Worm (Caenorhabditis elegans) whole organism, young adult: Measurements from ENCODE around the gene T19C4.24.

Experiments used
- F49E8.2 ChIP-seq: sonication (generic microtip); optimal IDR thresholded peaks from 3 replicates; lab custom pipeline; 2017; ENCODE audit warnings: missing genetic modification characterization, mild to moderate bottlenecking, missing compliant biosample characterization, antibody characterized with exemption, moderate library complexity; ENCODE audit not compliant: insufficient read depth
- F55B11.4 ChIP-seq: sonication (generic microtip); optimal IDR thresholded peaks from 2 replicates; lab custom pipeline; 2016; ENCODE audit warnings: missing compliant biosample characterization, missing genetic modification characterization, borderline replicate concordance; ENCODE audit not compliant: insufficient read depth
- T26A5.8 ChIP-seq: sonication (generic microtip); optimal IDR thresholded peaks from 2 replicates; lab custom pipeline; 2016; ENCODE audit warnings: missing genetic modification characterization, missing compliant biosample characterization
- Y56A3A.18 ChIP-seq: fragments of 200-800 bp; sonication (Bioruptor generic); IDR thresholded peaks from 2 replicates; pipeline ENCODE4 v1.3.6; 2022; ENCODE audit warnings: missing genetic modification reagents, missing genetic modification characterization, missing compliant biosample characterization
- Y79H2A.3 ChIP-seq: fragments of 200-800 bp; sonication (Bioruptor generic); conservative IDR thresholded peaks from 2 replicates; pipeline ENCODE4 v1.3.6; 2022; ENCODE audit warnings: missing genetic modification reagents, missing genetic modification characterization, missing compliant biosample characterization
- ZK185.1 ChIP-seq: sonication (generic microtip); optimal IDR thresholded peaks from 2 replicates; lab custom pipeline; 2016; ENCODE audit warnings: mild to moderate bottlenecking, missing genetic modification characterization, missing compliant biosample characterization; ENCODE audit not compliant: poor library complexity, severe bottlenecking
- ama-1 ChIP-seq, 3 experiments: fragments of 150-350 bp in 1 of 3; sonication (generic microtip) in 2 of 3; optimal IDR thresholded peaks; 2 replicates each; lab custom pipeline; 2014 to 2018; ENCODE audit warnings: missing biosample characterization in 2 of 3, missing genetic modification characterization in 2 of 3, missing genetic modification reagents in 2 of 3
- aptf-2 ChIP-seq: fragments of 200-800 bp; sonication (Bioruptor generic); conservative IDR thresholded peaks from 2 replicates; pipeline ENCODE4 v1.3.6; 2022; ENCODE audit warnings: missing genetic modification reagents, missing genetic modification characterization, missing compliant biosample characterization
- attf-5 ChIP-seq: fragments of 200-800 bp; sonication (Bioruptor generic); optimal IDR thresholded peaks from 2 replicates; lab custom pipeline; 2018; ENCODE audit warnings: mild to moderate bottlenecking, missing genetic modification characterization, missing compliant biosample characterization
- ccch-3 ChIP-seq: fragments of 200-800 bp; sonication (Bioruptor generic); optimal IDR thresholded peaks from 2 replicates; lab custom pipeline; 2018; ENCODE audit warnings: mild to moderate bottlenecking, missing genetic modification characterization, missing compliant biosample characterization
- cebp-1 ChIP-seq, 2 experiments: fragments of 200-800 bp in 1 of 2; sonication (Bioruptor generic) in 1 of 2; sonication (generic microtip) in 1 of 2; IDR thresholded peaks in 1 of 2; optimal IDR thresholded peaks in 1 of 2; 2 replicates each; pipeline versions ENCODE4 v1.3.6 to Lab custom; 2017 to 2022; ENCODE audit warnings: missing compliant biosample characterization in 2 of 2, missing genetic modification characterization in 2 of 2, mild to moderate bottlenecking in 1 of 2, missing genetic modification reagents in 1 of 2, moderate library complexity in 1 of 2
- dox-1 ChIP-seq: fragments of 200-800 bp; sonication (Bioruptor generic); IDR thresholded peaks from 2 replicates; pipeline ENCODE4 v1.3.6; 2022; ENCODE audit warnings: missing genetic modification reagents, missing genetic modification characterization, missing compliant biosample characterization
- dpff-1 ChIP-seq: sonication (generic microtip); optimal IDR thresholded peaks from 2 replicates; lab custom pipeline; 2017; ENCODE audit warnings: mild to moderate bottlenecking, missing genetic modification characterization, missing compliant biosample characterization
- dpl-1 ChIP-seq: fragments of 150-350 bp; optimal IDR thresholded peaks from 2 replicates; lab custom pipeline; 2014; ENCODE audit warnings: missing biosample characterization, missing genetic modification reagents, missing genetic modification characterization
- efl-1 ChIP-seq: fragments of 150-350 bp; optimal IDR thresholded peaks from 2 replicates; lab custom pipeline; 2014; ENCODE audit warnings: missing biosample characterization, missing genetic modification reagents, missing genetic modification characterization
- egrh-3 ChIP-seq: fragments of 200-800 bp; sonication (Bioruptor generic); IDR thresholded peaks from 2 replicates; pipeline ENCODE4 v1.3.6; 2022; ENCODE audit warnings: missing genetic modification reagents, missing genetic modification characterization, missing compliant biosample characterization
- ets-4 ChIP-seq: fragments of 200-800 bp; sonication (Bioruptor generic); optimal IDR thresholded peaks from 2 replicates; lab custom pipeline; 2018; ENCODE audit warnings: mild to moderate bottlenecking, missing genetic modification characterization, missing compliant biosample characterization
- fkh-3 ChIP-seq: sonication (generic microtip); optimal IDR thresholded peaks from 2 replicates; lab custom pipeline; 2016; ENCODE audit warnings: mild to moderate bottlenecking, missing genetic modification characterization, missing compliant biosample characterization
- hlh-26 ChIP-seq: fragments of 200-800 bp; sonication (Bioruptor generic); conservative IDR thresholded peaks from 2 replicates; pipeline ENCODE4 v1.3.6; 2022; ENCODE audit warnings: missing genetic modification reagents, missing genetic modification characterization, missing compliant biosample characterization
- hsf-1 ChIP-seq: fragments of 200-800 bp; sonication (Bioruptor generic); IDR thresholded peaks from 2 replicates; pipeline ENCODE4 v1.3.6; 2022; ENCODE audit warnings: missing genetic modification reagents, missing genetic modification characterization, missing compliant biosample characterization
- lag-1 ChIP-seq: fragments of 200-800 bp; sonication (Bioruptor generic); IDR thresholded peaks from 2 replicates; pipeline ENCODE4 v1.3.6; 2022; ENCODE audit warnings: missing genetic modification reagents, missing genetic modification characterization, missing compliant biosample characterization
- let-526 ChIP-seq: fragments of 200-800 bp; sonication (Bioruptor generic); IDR thresholded peaks from 2 replicates; pipeline ENCODE4 v1.3.6; 2022; ENCODE audit warnings: missing genetic modification reagents, missing genetic modification characterization, missing compliant biosample characterization
- let-607 ChIP-seq, 2 experiments: fragments of 200-800 bp in 1 of 2; sonication (Bioruptor generic) in 1 of 2; sonication (generic microtip) in 1 of 2; optimal IDR thresholded peaks; 2 replicates each; lab custom pipeline; 2016 to 2018; ENCODE audit warnings: mild to moderate bottlenecking in 2 of 2, missing compliant biosample characterization in 2 of 2, missing genetic modification characterization in 2 of 2, moderate library complexity in 2 of 2, missing genotype in 1 of 2
- lin-26 ChIP-seq: fragments of 200-800 bp; sonication (Bioruptor generic); IDR thresholded peaks from 2 replicates; pipeline ENCODE4 v1.3.6; 2022; ENCODE audit warnings: missing genetic modification reagents, missing genetic modification characterization, missing compliant biosample characterization
- lin-40 ChIP-seq: sonication (generic microtip); optimal IDR thresholded peaks from 2 replicates; lab custom pipeline; 2016; ENCODE audit warnings: missing genetic modification characterization, mild to moderate bottlenecking, missing compliant biosample characterization, missing genotype, missing genetic modification reagents
- madf-3 ChIP-seq: fragments of 200-800 bp; sonication (Bioruptor generic); IDR thresholded peaks from 2 replicates; pipeline ENCODE4 v1.3.6; 2022; ENCODE audit warnings: missing genetic modification reagents, missing genetic modification characterization, missing compliant biosample characterization
- madf-6 ChIP-seq: fragments of 200-800 bp; sonication (Bioruptor generic); IDR thresholded peaks from 2 replicates; pipeline ENCODE4 v1.3.6; 2022; ENCODE audit warnings: missing genetic modification reagents, missing genetic modification characterization, missing compliant biosample characterization
- mcd-1 ChIP-seq: fragments of 200-800 bp; sonication (Bioruptor generic); IDR thresholded peaks from 2 replicates; pipeline ENCODE4 v1.3.6; 2022; ENCODE audit warnings: missing genetic modification reagents, missing genetic modification characterization, missing compliant biosample characterization
- mel-28 ChIP-seq: sonication (generic microtip); optimal IDR thresholded peaks from 2 replicates; lab custom pipeline; 2016; ENCODE audit warnings: borderline replicate concordance, mild to moderate bottlenecking, missing genetic modification characterization, missing compliant biosample characterization
- mxl-1 ChIP-seq: sonication (generic microtip); optimal IDR thresholded peaks from 2 replicates; lab custom pipeline; 2016; ENCODE audit warnings: missing genetic modification characterization, missing compliant biosample characterization
- nfyb-1 ChIP-seq: fragments of 200-800 bp; sonication (Bioruptor generic); IDR thresholded peaks from 2 replicates; pipeline ENCODE4 v1.3.6; 2022; ENCODE audit warnings: missing genetic modification reagents, missing genetic modification characterization, missing compliant biosample characterization
- nhr-120 ChIP-seq: fragments of 200-800 bp; sonication (Bioruptor generic); IDR thresholded peaks from 2 replicates; pipeline ENCODE4 v1.3.6; 2022; ENCODE audit warnings: missing genetic modification characterization, missing compliant biosample characterization
- nhr-179 ChIP-seq: sonication (generic microtip); optimal IDR thresholded peaks from 2 replicates; lab custom pipeline; 2016; ENCODE audit warnings: mild to moderate bottlenecking, missing genetic modification characterization, missing compliant biosample characterization
- pbrm-1 ChIP-seq: fragments of 200-800 bp; sonication (Bioruptor generic); IDR thresholded peaks from 2 replicates; pipeline ENCODE4 v1.3.6; 2022; ENCODE audit warnings: missing genetic modification reagents, missing genetic modification characterization, missing compliant biosample characterization
- pha-4 ChIP-seq: fragments of 150-350 bp; sonication (generic microtip); optimal IDR thresholded peaks from 2 replicates; lab custom pipeline; 2014; ENCODE audit warnings: missing biosample characterization, missing genetic modification reagents, missing genetic modification characterization
- repo-1 ChIP-seq: sonication (generic microtip); optimal IDR thresholded peaks from 2 replicates; lab custom pipeline; 2017; ENCODE audit warnings: mild to moderate bottlenecking, missing genetic modification characterization, missing compliant biosample characterization
- sdz-38 ChIP-seq: sonication (generic microtip); optimal IDR thresholded peaks from 2 replicates; lab custom pipeline; 2016; ENCODE audit warnings: missing genotype, missing genetic modification characterization, missing compliant biosample characterization
- sptf-2 ChIP-seq: fragments of 200-800 bp; sonication (Bioruptor generic); optimal IDR thresholded peaks from 2 replicates; lab custom pipeline; 2018; ENCODE audit warnings: mild to moderate bottlenecking, missing genetic modification characterization, missing compliant biosample characterization
- tbx-9 ChIP-seq: sonication (generic microtip); optimal IDR thresholded peaks from 2 replicates; lab custom pipeline; 2016; ENCODE audit warnings: borderline replicate concordance, missing genetic modification characterization, inconsistent platforms, missing compliant biosample characterization
- unc-130 ChIP-seq: sonication (generic microtip); optimal IDR thresholded peaks from 2 replicates; lab custom pipeline; 2016; ENCODE audit warnings: missing genetic modification reagents, missing genetic modification characterization, missing compliant biosample characterization
- xnd-1 ChIP-seq: sonication (generic microtip); optimal IDR thresholded peaks from 2 replicates; lab custom pipeline; 2016; ENCODE audit warnings: missing genotype, missing genetic modification reagents, missing genetic modification characterization, missing compliant biosample characterization
- zfh-2 ChIP-seq: fragments of 200-800 bp; sonication (Bioruptor generic); conservative IDR thresholded peaks from 2 replicates; pipeline ENCODE4 v1.3.6; 2022; ENCODE audit warnings: missing genetic modification reagents, missing genetic modification characterization, missing compliant biosample characterization
- ztf-18 ChIP-seq: sonication (generic microtip); optimal IDR thresholded peaks from 2 replicates; lab custom pipeline; 2016; ENCODE audit warnings: missing genotype, mild to moderate bottlenecking, missing genetic modification characterization, missing compliant biosample characterization
- ztf-22 ChIP-seq: fragments of 200-800 bp; sonication (Bioruptor generic); optimal IDR thresholded peaks from 2 replicates; lab custom pipeline; 2018; ENCODE audit warnings: mild to moderate bottlenecking, missing genetic modification characterization, moderate library complexity, missing compliant biosample characterization
- ztf-26 ChIP-seq: sonication (generic microtip); optimal IDR thresholded peaks from 2 replicates; lab custom pipeline; 2017; ENCODE audit warnings: missing genetic modification characterization, missing compliant biosample characterization
- ztf-28 ChIP-seq: fragments of 200-800 bp; sonication (Bioruptor generic); IDR thresholded peaks from 2 replicates; pipeline ENCODE4 v1.3.6; 2022; ENCODE audit warnings: missing genetic modification reagents, missing genetic modification characterization, missing compliant biosample characterization
- ztf-3 ChIP-seq: fragments of 200-800 bp; sonication (Bioruptor generic); optimal IDR thresholded peaks from 2 replicates; lab custom pipeline; 2018; ENCODE audit warnings: mild to moderate bottlenecking, missing genetic modification characterization, missing compliant biosample characterization

T19C4.24 gene

DNA sequence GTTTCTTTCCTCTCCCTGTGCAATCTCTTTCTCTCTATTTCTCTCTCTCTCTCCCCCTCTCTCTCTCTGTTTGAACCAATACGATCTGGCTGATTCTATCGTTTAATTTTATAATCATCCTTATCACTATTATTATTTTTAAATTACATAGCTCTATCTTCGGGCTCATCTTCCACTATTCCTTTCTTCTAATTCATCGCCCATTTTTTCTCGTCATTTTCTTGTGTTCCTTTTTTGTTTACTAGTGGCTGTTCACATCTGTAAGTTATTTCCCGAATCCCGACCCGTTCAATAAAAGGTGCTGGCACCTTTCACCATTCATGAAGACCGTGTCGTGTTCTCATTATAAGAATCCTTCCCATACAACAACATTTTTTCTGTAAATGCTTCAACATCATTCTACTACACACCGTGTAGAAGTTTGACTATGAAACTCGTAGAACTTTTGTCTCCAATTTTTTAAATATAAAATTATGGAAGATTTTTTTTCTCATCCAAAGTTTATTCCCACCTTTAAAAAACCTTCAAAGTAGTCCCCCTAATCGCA lies 28.6 kb downstream of the T19C4.24 start:
- TF ChIP-seq ztf-28 (GFP tag; lab: Robert Waterston, UW): no peak
- no peak for TF ChIP-seq mcd-1
- no peak for TF ChIP-seq sptf-2 (GFP tag; lab: Kevin White, UChicago)
- no peak for TF ChIP-seq mel-28 (tag; lab: Kevin White, UChicago)
- TF ChIP-seq ztf-26 (tag; lab: Kevin White, UChicago): peak; percentile 3
- no peak for TF ChIP-seq Y56A3A.18 (GFP tag; lab: Robert Waterston, UW)
- no peak for TF ChIP-seq xnd-1 (tag; lab: Kevin White, UChicago)
- no peak for TF ChIP-seq ztf-18 (tag; lab: Kevin White, UChicago)
- TF ChIP-seq madf-6: no peak
- 0 out of 2 replicates have a peak, but pooled peaks have one; percentile 39 for TF ChIP-seq madf-3 (GFP tag; lab: Robert Waterston, UW)
- no peak for TF ChIP-seq dox-1
- no peak; the same call in 1 of the 2 replicates for TF ChIP-seq Y79H2A.3
- no peak for TF ChIP-seq nhr-120
- TF ChIP-seq dpl-1 (GFP tag; lab: Kevin White, UChicago): no peak
- no peak for TF ChIP-seq T26A5.8 (tag; lab: Kevin White, UChicago)
- no peak for TF ChIP-seq efl-1 (GFP tag; lab: Kevin White, UChicago)
- TF ChIP-seq hsf-1 (GFP tag; lab: Robert Waterston, UW): 0 out of 2 replicates have a peak, but pooled peaks have one; percentile 11
- no peak for TF ChIP-seq unc-130 (GFP tag; lab: Kevin White, UChicago)
- TF ChIP-seq lin-40: peak; percentile 20
- TF ChIP-seq lin-26 (GFP tag; lab: Robert Waterston, UW): no peak
- no peak for TF ChIP-seq ets-4 (GFP tag; lab: Kevin White, UChicago)
- TF ChIP-seq fkh-3 (tag; lab: Kevin White, UChicago): no peak
- TF ChIP-seq sdz-38 (tag; lab: Kevin White, UChicago): no peak
- no peak for TF ChIP-seq ztf-22 (GFP tag; lab: Kevin White, UChicago)
- TF ChIP-seq let-526 (GFP tag; lab: Robert Waterston, UW): peak; percentile 51; the same call in 1 of the 2 replicates
- no peak for TF ChIP-seq nhr-179 (tag; lab: Kevin White, UChicago)
- no peak for TF ChIP-seq ztf-3
- no peak for TF ChIP-seq cebp-1 (GFP tag; IDR thresholded peaks at IDR 0.05; lab: Robert Waterston, UW)
- peak; percentile 43 for TF ChIP-seq cebp-1 (tag; optimal IDR thresholded peaks at IDR 0.05; lab: Kevin White, UChicago)
- no peak for TF ChIP-seq aptf-2
- TF ChIP-seq ZK185.1 (tag; lab: Kevin White, UChicago): no peak
- 0 out of 2 replicates have a peak, but pooled peaks have one; percentile 13 for TF ChIP-seq nfyb-1 (GFP tag; lab: Robert Waterston, UW)
- TF ChIP-seq egrh-3 (GFP tag; lab: Robert Waterston, UW): no peak
- peak; percentile 30; the same call in 1 of the 2 replicates for TF ChIP-seq pbrm-1 (GFP tag; lab: Robert Waterston, UW)
- TF ChIP-seq zfh-2 (GFP tag; lab: Robert Waterston, UW): no peak
- no peak for TF ChIP-seq ama-1 (optimal IDR thresholded peaks at IDR 0.05; lab: Kevin White, UChicago)
- no peak for TF ChIP-seq ama-1 (GFP tag; optimal IDR thresholded peaks at IDR 0.05; lab: Kevin White, UChicago)
- no peak for TF ChIP-seq ccch-3
- no peak for TF ChIP-seq mxl-1
- TF ChIP-seq F49E8.2 (tag; lab: Kevin White, UChicago): no peak
- TF ChIP-seq tbx-9 (tag; lab: Kevin White, UChicago): no peak
- TF ChIP-seq hlh-26 (GFP tag; lab: Robert Waterston, UW): no peak
- TF ChIP-seq dpff-1 (tag; lab: Kevin White, UChicago): no peak
- TF ChIP-seq F55B11.4: no peak
- peak in 1 of 2 experiments; percentile 28 for TF ChIP-seq let-607 (tag; optimal IDR thresholded peaks at IDR 0.05; lab: Kevin White, UChicago)
- no peak for TF ChIP-seq attf-5
- no peak for TF ChIP-seq pha-4 (tag; lab: Kevin White, UChicago)
- no peak for TF ChIP-seq lag-1 (GFP tag; lab: Robert Waterston, UW)
- TF ChIP-seq repo-1 (tag; lab: Kevin White, UChicago): peak; percentile 20
